Fruit fly (Drosophila melanogaster) whole organism, prepupa: ENCODE data around the gene Chrac-14.
A peak's percentile ranks its signal among the peaks of the same experiment; 100 is the strongest.

Source experiments
- CG11294 ChIP-seq: fragments of 200-800 bp; sonication (Bioruptor generic); IDR thresholded peaks from 2 replicates; pipeline ENCODE4 v1.3.6; 2022; ENCODE audit warnings: missing biosample characterization, missing genetic modification characterization
- CG11902 ChIP-seq: fragments of 200-800 bp; sonication (Bioruptor generic); optimal IDR thresholded peaks from 3 replicates; lab custom pipeline; 2016; ENCODE audit warnings: missing biosample characterization, missing genetic modification characterization
- CG32006 ChIP-seq: fragments of 200-800 bp; sonication (Bioruptor generic); optimal IDR thresholded peaks from 3 replicates; lab custom pipeline; 2017; ENCODE audit warnings: missing biosample characterization, mild to moderate bottlenecking, missing genetic modification characterization
- CG34406 ChIP-seq: fragments of 200-800 bp; sonication (Bioruptor generic); optimal IDR thresholded peaks from 3 replicates; lab custom pipeline; 2016; ENCODE audit warnings: missing biosample characterization, missing genetic modification characterization
- CG4318 ChIP-seq: fragments of 200-800 bp; sonication (Bioruptor generic); optimal IDR thresholded peaks from 3 replicates; lab custom pipeline; 2017; ENCODE audit warnings: missing biosample characterization, mild to moderate bottlenecking, missing genetic modification characterization
- CG6163 ChIP-seq: fragments of 200-800 bp; sonication (Bioruptor generic); IDR thresholded peaks from 3 replicates; pipeline ENCODE4 v1.3.6; 2022; ENCODE audit warnings: missing biosample characterization, missing genetic modification characterization
- CG6276 ChIP-seq: fragments of 200-800 bp; sonication (Bioruptor generic); optimal IDR thresholded peaks from 2 replicates; lab custom pipeline; 2017; ENCODE audit warnings: missing biosample characterization, mild to moderate bottlenecking, missing genetic modification characterization
- CG6792 ChIP-seq: fragments of 200-800 bp; sonication (Bioruptor generic); optimal IDR thresholded peaks from 3 replicates; lab custom pipeline; 2016; ENCODE audit warnings: missing biosample characterization, missing genetic modification characterization
- CG6854 ChIP-seq: fragments of 200-800 bp; sonication (Bioruptor generic); optimal IDR thresholded peaks from 2 replicates; lab custom pipeline; 2017; ENCODE audit warnings: missing biosample characterization, mild to moderate bottlenecking, missing genetic modification characterization
- Eip75B ChIP-seq: fragments of 200-800 bp; sonication (Bioruptor generic); optimal IDR thresholded peaks from 3 replicates; lab custom pipeline; 2016; ENCODE audit warnings: missing biosample characterization, missing genetic modification characterization
- Eip78C ChIP-seq: fragments of 200-800 bp; sonication (Bioruptor generic); peaks from one replicate; lab custom pipeline; 2016; ENCODE audit warnings: missing biosample characterization, missing genetic modification characterization
- Eip93F ChIP-seq: fragments of 200-800 bp; sonication (Bioruptor generic); optimal IDR thresholded peaks from 2 replicates; lab custom pipeline; 2016; ENCODE audit warnings: missing biosample characterization, mild to moderate bottlenecking, missing genetic modification characterization
- Ets21C ChIP-seq: fragments of 200-800 bp; sonication (Bioruptor generic); optimal IDR thresholded peaks from 3 replicates; lab custom pipeline; 2016; ENCODE audit warnings: missing biosample characterization, missing genetic modification characterization
- Gug ChIP-seq: fragments of 200-800 bp; sonication (Bioruptor generic); IDR thresholded peaks from 2 replicates; pipeline ENCODE4 v1.3.6; 2022; ENCODE audit warnings: missing biosample characterization, missing genetic modification characterization
- Hr4 ChIP-seq: fragments of 200-800 bp; sonication (Bioruptor generic); optimal IDR thresholded peaks from 3 replicates; lab custom pipeline; 2016; ENCODE audit warnings: missing biosample characterization, missing genetic modification characterization
- Lpt ChIP-seq: fragments of 200-800 bp; sonication (Bioruptor generic); optimal IDR thresholded peaks from 3 replicates; lab custom pipeline; 2016; ENCODE audit warnings: missing biosample characterization, missing genetic modification characterization
- OdsH ChIP-seq: fragments of 200-800 bp; sonication (Bioruptor generic); optimal IDR thresholded peaks from 3 replicates; lab custom pipeline; 2016; ENCODE audit warnings: missing biosample characterization, missing genetic modification characterization
- Smox ChIP-seq: fragments of 200-800 bp; sonication (Bioruptor generic); optimal IDR thresholded peaks from 3 replicates; lab custom pipeline; 2016; ENCODE audit warnings: missing biosample characterization, missing genetic modification characterization
- Sox14 ChIP-seq: fragments of 200-800 bp; sonication (Bioruptor generic); optimal IDR thresholded peaks from 3 replicates; lab custom pipeline; 2016; ENCODE audit warnings: missing biosample characterization, missing genetic modification characterization
- Sox15 ChIP-seq: fragments of 200-800 bp; sonication (Bioruptor generic); optimal IDR thresholded peaks from 3 replicates; lab custom pipeline; 2016; ENCODE audit warnings: missing biosample characterization, missing genetic modification characterization
- achi ChIP-seq: fragments of 200-800 bp; sonication (Bioruptor generic); optimal IDR thresholded peaks from 3 replicates; lab custom pipeline; 2016; ENCODE audit warnings: missing biosample characterization, missing genetic modification characterization
- acj6 ChIP-seq: fragments of 200-800 bp; sonication (Bioruptor generic); optimal IDR thresholded peaks from 3 replicates; lab custom pipeline; 2016; ENCODE audit warnings: missing biosample characterization, missing genetic modification characterization
- eg ChIP-seq: fragments of 200-800 bp; sonication (Bioruptor generic); IDR thresholded peaks from 3 replicates; pipeline ENCODE4 v1.3.6; 2022; ENCODE audit warnings: missing biosample characterization, missing genetic modification characterization
- esn ChIP-seq: fragments of 200-800 bp; sonication (Bioruptor generic); optimal IDR thresholded peaks from 2 replicates; lab custom pipeline; 2016; ENCODE audit warnings: missing biosample characterization, mild to moderate bottlenecking, missing genetic modification characterization, moderate library complexity
- fkh ChIP-seq: fragments of 200-800 bp; sonication (Bioruptor generic); optimal IDR thresholded peaks from 3 replicates; lab custom pipeline; 2017; ENCODE audit warnings: missing biosample characterization, mild to moderate bottlenecking, missing genetic modification characterization, moderate library complexity
- lz ChIP-seq: fragments of 200-800 bp; sonication (Bioruptor generic); optimal IDR thresholded peaks from 3 replicates; lab custom pipeline; 2016; ENCODE audit warnings: missing biosample characterization, missing genetic modification characterization
- svp ChIP-seq: fragments of 200-800 bp; sonication (Bioruptor generic); peaks from one replicate; lab custom pipeline; 2016; ENCODE audit warnings: missing biosample characterization, missing genetic modification characterization

Gene Chrac-14

dm6 chr2L:8480825-8481224, 43.6 kb downstream of the Chrac-14 start:
- TF ChIP-seq OdsH (GFP tag; lab: Kevin White, UChicago) (no peak), CG6163 (GFP tag; lab: Robert Waterston, UW) (no peak), esn (GFP tag; lab: Kevin White, UChicago) (no peak), Gug (no peak)

dm6 chr2L:8481623-8482424, 44.6 kb downstream of the Chrac-14 start, which contains the start of gene CG43796:
Gene CG43796 (plus strand): TSS chr2L:8482374.
- TF ChIP-seq acj6 (GFP tag; lab: Kevin White, UChicago) (no peak), lz (GFP tag; lab: Kevin White, UChicago) (no peak), CG11294 (GFP tag; lab: Robert Waterston, UW) (no peak), CG32006 (no peak), CG6276 (GFP tag; lab: Kevin White, UChicago) (no peak), CG6792 (no peak), Eip78C (peak; percentile 50), Lpt (no peak), Sox14 (GFP tag; lab: Kevin White, UChicago) (no peak), Smox (no peak), svp (GFP tag; lab: Kevin White, UChicago) (peak; percentile 28)

- TF ChIP-seq CG4318 (GFP tag; lab: Kevin White, UChicago) (no peak), Eip78C (peak; percentile 65), Lpt (no peak), Eip93F (GFP tag; lab: Kevin White, UChicago) (no peak), Sox15 (GFP tag; lab: Kevin White, UChicago) (no peak), fkh (no peak), svp (GFP tag; lab: Kevin White, UChicago) (peak; percentile 71), CG6854 (GFP tag; lab: Kevin White, UChicago) (peak; percentile 7), Hr4 (GFP tag; lab: Kevin White, UChicago) (no peak), Eip75B (GFP tag; lab: Kevin White, UChicago) (no peak), eg (no peak), achi (GFP tag; lab: Kevin White, UChicago) (no peak), CG34406 (GFP tag; lab: Kevin White, UChicago) (no peak), Ets21C (GFP tag; lab: Kevin White, UChicago) (no peak), CG11902 (GFP tag; lab: Kevin White, UChicago) (no peak)
Observed at dm6 chr2L:8485562-8485961, 48.4 kb downstream of the Chrac-14 start.
